Fruit fly (Drosophila melanogaster): ENCODE measurements around the gene Rcd7.

Gene Rcd7

dm6 chr3L:19590422-19590821 is 45.5 kb downstream of the Rcd7 start, which contains the start of gene CG14100 (continued):
- peak; percentile 100 for TF ChIP-seq vvl (GFP tag; IDR thresholded peaks at IDR 0.05)
- TF ChIP-seq NC2β (GFP tag; optimal IDR thresholded peaks at IDR 0.05): peak; percentile 100
- TF ChIP-seq Sox102F (GFP tag; optimal IDR thresholded peaks at IDR 0.05): peak; percentile 100
- peak; percentile 98 for TF ChIP-seq CG4360 (GFP tag; IDR thresholded peaks at IDR 0.05)
- TF ChIP-seq Opbp (GFP tag; IDR thresholded peaks at IDR 0.05; ENCODE audit: partially characterized antibody): peak; percentile 76; the same call in 2 of the 3 replicates
- peak; percentile 100 for TF ChIP-seq CG17568 (GFP tag; optimal IDR thresholded peaks at IDR 0.05)

All from whole organism, embryonic.